Fruit fly (Drosophila melanogaster) whole organism, embryonic: ENCODE results near the gene CG3224.

Experiments used
- Adf1 ChIP-seq: fragments of 200-800 bp; sonication (Bioruptor generic); IDR thresholded peaks from 2 replicates; pipeline ENCODE4 v1.3.6; 2022; ENCODE audit warnings: missing biosample characterization, missing genetic modification characterization
- Blimp-1 ChIP-seq: fragments of 200-800 bp; sonication (Bioruptor generic); optimal IDR thresholded peaks from 3 replicates; lab custom pipeline; 2018; ENCODE audit warnings: missing biosample characterization, missing genetic modification characterization, mild to moderate bottlenecking, moderate library complexity, missing genetic modification reagents
- CG10431 ChIP-seq: fragments of 200-800 bp; sonication (Bioruptor generic); optimal IDR thresholded peaks from 3 replicates; lab custom pipeline; 2018; ENCODE audit warnings: missing biosample characterization, mild to moderate bottlenecking, missing genetic modification characterization
- CG10462 ChIP-seq: fragments of 200-800 bp; sonication (Bioruptor generic); optimal IDR thresholded peaks from 2 replicates; lab custom pipeline; 2016; ENCODE audit warnings: missing biosample characterization, missing genetic modification characterization
- CG11504 ChIP-seq: fragments of 200-800 bp; sonication (Bioruptor generic); optimal IDR thresholded peaks from 3 replicates; lab custom pipeline; 2019; ENCODE audit warnings: missing biosample characterization, mild to moderate bottlenecking, missing genetic modification characterization, moderate library complexity
- CG11695 ChIP-seq: fragments of 200-800 bp; sonication (Bioruptor generic); IDR thresholded peaks from 3 replicates; pipeline ENCODE4 v1.3.6; 2022; ENCODE audit warnings: missing biosample characterization, missing genetic modification characterization
- CG14014 ChIP-seq: fragments of 200-800 bp; sonication (Bioruptor generic); IDR thresholded peaks from 2 replicates; pipeline ENCODE4 v1.3.6; 2022; ENCODE audit warnings: missing biosample characterization, missing genetic modification characterization
- CG16779 ChIP-seq: fragments of 200-800 bp; sonication (Bioruptor generic); IDR thresholded peaks from 2 replicates; pipeline ENCODE4 v1.3.6; 2022; ENCODE audit warnings: missing biosample characterization, missing genetic modification characterization
- CG17385 ChIP-seq: fragments of 200-800 bp; sonication (Bioruptor generic); optimal IDR thresholded peaks from 3 replicates; lab custom pipeline; 2018; ENCODE audit warnings: missing biosample characterization, mild to moderate bottlenecking, missing genetic modification characterization
- CG30403 ChIP-seq: fragments of 200-800 bp; sonication (Bioruptor generic); optimal IDR thresholded peaks from 3 replicates; lab custom pipeline; 2016; ENCODE audit warnings: missing biosample characterization, missing genetic modification characterization
- CG31441 ChIP-seq: fragments of 200-800 bp; sonication (Bioruptor generic); IDR thresholded peaks from 2 replicates; pipeline ENCODE4 v1.3.6; 2022; ENCODE audit warnings: missing biosample characterization, missing genetic modification characterization
- CG32772 ChIP-seq: fragments of 200-800 bp; sonication (Bioruptor generic); IDR thresholded peaks from 2 replicates; pipeline ENCODE4 v1.3.6; 2022; ENCODE audit warnings: missing biosample characterization, missing genetic modification characterization
- CG43689 ChIP-seq: fragments of 200-800 bp; sonication (Bioruptor generic); IDR thresholded peaks from 2 replicates; pipeline ENCODE4 v1.3.6; 2022; ENCODE audit warnings: missing biosample characterization, missing genetic modification characterization
- CG4404 ChIP-seq: fragments of 200-800 bp; sonication (Bioruptor generic); IDR thresholded peaks from 2 replicates; pipeline ENCODE4 v1.3.6; 2022; ENCODE audit warnings: missing biosample characterization, missing genetic modification characterization
- CG7786 ChIP-seq: fragments of 200-800 bp; sonication (Bioruptor generic); optimal IDR thresholded peaks from 2 replicates; lab custom pipeline; 2016; ENCODE audit warnings: missing biosample characterization, missing genetic modification characterization
- CG7963 ChIP-seq: fragments of 200-800 bp; sonication (Bioruptor generic); IDR thresholded peaks from 3 replicates; pipeline ENCODE4 v1.3.6; 2022; ENCODE audit warnings: missing biosample characterization, missing genetic modification characterization; ENCODE audit not compliant: partially characterized antibody
- CG8290 ChIP-seq, 3 experiments: fragments of 200-800 bp; sonication (Bioruptor generic); optimal IDR thresholded peaks; 2 replicates each; lab custom pipeline; 2016 to 2019; ENCODE audit warnings: missing biosample characterization in 3 of 3, missing genetic modification characterization in 3 of 3, mild to moderate bottlenecking in 2 of 3, moderate library complexity in 1 of 3
- CG9437 ChIP-seq: fragments of 200-800 bp; sonication (Bioruptor generic); optimal IDR thresholded peaks from 2 replicates; lab custom pipeline; 2018; ENCODE audit warnings: missing biosample characterization, mild to moderate bottlenecking, missing genetic modification characterization
- D19B ChIP-seq: fragments of 200-800 bp; sonication (Bioruptor generic); optimal IDR thresholded peaks from 2 replicates; lab custom pipeline; 2017; ENCODE audit warnings: missing biosample characterization, mild to moderate bottlenecking, missing genetic modification characterization
- Drgx ChIP-seq: fragments of 200-800 bp; sonication (Bioruptor generic); IDR thresholded peaks from 2 replicates; pipeline ENCODE4 v1.3.6; 2022; ENCODE audit warnings: missing biosample characterization, missing genetic modification characterization
- Ets97D ChIP-seq: fragments of 200-800 bp; sonication (Bioruptor generic); optimal IDR thresholded peaks from 3 replicates; lab custom pipeline; 2016; ENCODE audit warnings: missing biosample characterization, missing genetic modification characterization
- Hr78 ChIP-seq, 2 experiments: fragments of 200-800 bp in 1 of 2; fragments of >200 bp in 1 of 2; sonication (Bioruptor generic) in 1 of 2; optimal IDR thresholded peaks; 2 replicates each; lab custom pipeline; 2017 to 2019; ENCODE audit warnings: missing biosample characterization in 2 of 2, missing genetic modification characterization in 2 of 2, mild to moderate bottlenecking in 1 of 2, moderate library complexity in 1 of 2
- Hsf ChIP-seq: fragments of 200-800 bp; sonication (Bioruptor generic); optimal IDR thresholded peaks from 3 replicates; lab custom pipeline; 2016; ENCODE audit warnings: missing biosample characterization, missing genetic modification characterization
- Med ChIP-seq: fragments of 200-800 bp; sonication (Bioruptor generic); peaks from one replicate; lab custom pipeline; 2016; ENCODE audit warnings: missing biosample characterization, missing genetic modification characterization, mild to moderate bottlenecking, inconsistent platforms, moderate library complexity
- Pdp1 ChIP-seq, 2 experiments: fragments of 200-800 bp; sonication (Bioruptor generic); optimal IDR thresholded peaks; 3 replicates each; lab custom pipeline; 2016; ENCODE audit warnings: missing biosample characterization in 2 of 2, missing genetic modification characterization in 2 of 2, mild to moderate bottlenecking in 1 of 2, moderate library complexity in 1 of 2
- Rfx ChIP-seq: fragments of 200-800 bp; sonication (Bioruptor generic); IDR thresholded peaks from 2 replicates; pipeline ENCODE4 v1.3.6; 2022; ENCODE audit warnings: missing biosample characterization, missing genetic modification characterization
- Rx ChIP-seq: fragments of 200-800 bp; sonication (Bioruptor generic); IDR thresholded peaks from 2 replicates; pipeline ENCODE4 v1.3.6; 2022; ENCODE audit warnings: missing biosample characterization, missing genetic modification characterization
- Sin3A ChIP-seq: fragments of >200 bp; optimal IDR thresholded peaks from 2 replicates; lab custom pipeline; 2018
- Vsx1 ChIP-seq: fragments of 200-800 bp; sonication (Bioruptor generic); optimal IDR thresholded peaks from 2 replicates; lab custom pipeline; 2017; ENCODE audit warnings: missing biosample characterization, mild to moderate bottlenecking, missing genetic modification characterization, missing genetic modification reagents
- amos ChIP-seq: fragments of 200-800 bp; sonication (Bioruptor generic); IDR thresholded peaks from 2 replicates; pipeline ENCODE4 v1.3.6; 2022; ENCODE audit warnings: missing biosample characterization, missing genetic modification characterization; ENCODE audit not compliant: partially characterized antibody
- bigmax ChIP-seq: fragments of 200-800 bp; sonication (Bioruptor generic); optimal IDR thresholded peaks from 2 replicates; lab custom pipeline; 2018; ENCODE audit warnings: missing biosample characterization, mild to moderate bottlenecking, missing genetic modification characterization
- btn ChIP-seq: fragments of 200-800 bp; sonication (Bioruptor generic); optimal IDR thresholded peaks from 2 replicates; lab custom pipeline; 2016; ENCODE audit warnings: missing biosample characterization, missing genetic modification characterization
- chm ChIP-seq: fragments of 200-800 bp; sonication (Bioruptor generic); IDR thresholded peaks from 2 replicates; pipeline ENCODE4 v1.3.6; 2022; ENCODE audit warnings: missing biosample characterization, missing genetic modification characterization
- dmrt99B ChIP-seq: fragments of 200-800 bp; sonication (Bioruptor generic); optimal IDR thresholded peaks from 2 replicates; lab custom pipeline; 2018; ENCODE audit warnings: missing biosample characterization, mild to moderate bottlenecking, missing genetic modification characterization, moderate library complexity
- eve ChIP-seq, 2 experiments: fragments of >200 bp; optimal IDR thresholded peaks; 2 replicates each; lab custom pipeline; 2017; ENCODE audit warnings: missing biosample characterization in 2 of 2, missing genetic modification characterization in 2 of 2
- grau ChIP-seq: fragments of 200-800 bp; optimal IDR thresholded peaks from 3 replicates; lab custom pipeline; 2019; ENCODE audit warnings: missing biosample characterization, mild to moderate bottlenecking, missing genetic modification characterization, moderate library complexity
- jumu ChIP-seq: fragments of 200-800 bp; sonication (Bioruptor generic); optimal IDR thresholded peaks from 3 replicates; lab custom pipeline; 2016; ENCODE audit warnings: missing biosample characterization, missing genetic modification characterization
- lilli ChIP-seq: fragments of 200-800 bp; sonication (Bioruptor generic); optimal IDR thresholded peaks from 3 replicates; lab custom pipeline; 2016; ENCODE audit warnings: missing biosample characterization, missing genetic modification characterization
- nerfin-2 ChIP-seq: fragments of 200-800 bp; sonication (Bioruptor generic); IDR thresholded peaks from 2 replicates; pipeline ENCODE4 v1.3.6; 2022; ENCODE audit warnings: missing biosample characterization, missing genetic modification characterization; ENCODE audit not compliant: partially characterized antibody
- pb ChIP-seq: fragments of 200-800 bp; sonication (Bioruptor generic); optimal IDR thresholded peaks from 3 replicates; lab custom pipeline; 2016; ENCODE audit warnings: missing biosample characterization, missing genetic modification characterization
- pfk ChIP-seq: fragments of 200-800 bp; sonication (Bioruptor generic); optimal IDR thresholded peaks from 2 replicates; lab custom pipeline; 2018; ENCODE audit warnings: missing biosample characterization, mild to moderate bottlenecking, missing genetic modification characterization, moderate library complexity
- prd ChIP-seq, 3 experiments: fragments of >200 bp in 2 of 3; fragments of 200-800 bp in 1 of 3; sonication (Bioruptor generic) in 1 of 3; optimal IDR thresholded peaks in 2 of 3; IDR thresholded peaks in 1 of 3; 2 replicates in 2 of 3; 3 replicates in 1 of 3; pipeline versions ENCODE4 v1.3.6 to Lab custom; 2017 to 2022; ENCODE audit warnings: missing biosample characterization in 1 of 3, missing genetic modification characterization in 1 of 3
- pzg ChIP-seq: fragments of 200-800 bp; sonication (Bioruptor generic); optimal IDR thresholded peaks from 3 replicates; lab custom pipeline; 2018; ENCODE audit warnings: missing biosample characterization, mild to moderate bottlenecking, missing genetic modification characterization, moderate library complexity
- rib ChIP-seq: fragments of 200-800 bp; sonication (Bioruptor generic); IDR thresholded peaks from 2 replicates; pipeline ENCODE4 v1.3.6; 2022; ENCODE audit warnings: missing biosample characterization, missing genetic modification characterization
- ro ChIP-seq: fragments of 200-800 bp; sonication (Bioruptor generic); IDR thresholded peaks from 2 replicates; pipeline ENCODE4 v1.3.6; 2022; ENCODE audit warnings: missing biosample characterization, missing genetic modification characterization
- row ChIP-seq: fragments of 200-800 bp; sonication (Bioruptor generic); IDR thresholded peaks from 3 replicates; pipeline ENCODE4 v1.3.6; 2022; ENCODE audit warnings: missing biosample characterization, missing genetic modification characterization
- sens ChIP-seq: fragments of 200-800 bp; sonication (Bioruptor generic); peaks from one replicate; lab custom pipeline; 2016; ENCODE audit warnings: missing biosample characterization, missing genetic modification characterization
- slou ChIP-seq: fragments of 200-800 bp; sonication (Bioruptor generic); optimal IDR thresholded peaks from 3 replicates; lab custom pipeline; 2016; ENCODE audit warnings: missing biosample characterization, missing genetic modification characterization
- sob ChIP-seq: fragments of 200-800 bp; sonication (Bioruptor generic); IDR thresholded peaks from 2 replicates; pipeline ENCODE4 v1.3.6; 2022; ENCODE audit warnings: missing biosample characterization, missing genetic modification characterization
- trem ChIP-seq: fragments of 200-800 bp; optimal IDR thresholded peaks from 3 replicates; lab custom pipeline; 2019; ENCODE audit warnings: missing biosample characterization, mild to moderate bottlenecking, missing genetic modification characterization, moderate library complexity
- wek ChIP-seq: fragments of 200-800 bp; sonication (Bioruptor generic); optimal IDR thresholded peaks from 3 replicates; lab custom pipeline; 2018; ENCODE audit warnings: missing biosample characterization, mild to moderate bottlenecking, missing genetic modification characterization, moderate library complexity

The CG3224 gene

dm6 chrX:6641602-6642001, 19.7 kb downstream of the CG3224 start:
- no peak for TF ChIP-seq trem
- TF ChIP-seq CG16779 (GFP tag; lab: Robert Waterston, UW) = no peak
- TF ChIP-seq CG31441 (GFP tag; lab: Robert Waterston, UW) = no peak
- TF ChIP-seq D19B (GFP tag; lab: Kevin White, UChicago) = no peak
- TF ChIP-seq amos (GFP tag; lab: Robert Waterston, UW) = no peak
- no peak for TF ChIP-seq wek (GFP tag; lab: Kevin White, UChicago)
- TF ChIP-seq Hr78 (GFP tag; optimal IDR thresholded peaks at IDR 0.05; lab: Kevin White, UChicago) = no peak
- TF ChIP-seq pfk (GFP tag; lab: Kevin White, UChicago) = no peak
- no peak for TF ChIP-seq chm (GFP tag; lab: Robert Waterston, UW)
- TF ChIP-seq Pdp1 (GFP tag; optimal IDR thresholded peaks at IDR 0.05; lab: Kevin White, UChicago) = peak in 1 of 2 experiments; percentile 22
- TF ChIP-seq CG32772 (GFP tag; lab: Robert Waterston, UW) = no peak
- TF ChIP-seq slou (GFP tag; lab: Kevin White, UChicago) = no peak
- peak; percentile 71 for TF ChIP-seq Drgx (GFP tag; lab: Robert Waterston, UW)
- peak; percentile 57 for TF ChIP-seq CG9437
- no peak for TF ChIP-seq prd (optimal IDR thresholded peaks at IDR 0.05; lab: Kevin White, UChicago)
- TF ChIP-seq prd (GFP tag; IDR thresholded peaks at IDR 0.05; lab: Robert Waterston, UW) = peak; percentile 39; the same call in 1 of the 3 replicates
- TF ChIP-seq Sin3A (lab: Kevin White, UChicago) = no peak
- no peak for TF ChIP-seq CG43689
- TF ChIP-seq Adf1 (GFP tag; lab: Robert Waterston, UW) = no peak
- TF ChIP-seq eve (GFP tag; optimal IDR thresholded peaks at IDR 0.05; lab: Kevin White, UChicago) = peak in 1 of 2 experiments; percentile 4
- TF ChIP-seq CG17385 (GFP tag; lab: Kevin White, UChicago) = no peak
- TF ChIP-seq sob (GFP tag; lab: Robert Waterston, UW) = no peak
- no peak for TF ChIP-seq CG7963
- TF ChIP-seq btn (GFP tag; lab: Kevin White, UChicago) = no peak
- TF ChIP-seq CG8290 (GFP tag; optimal IDR thresholded peaks at IDR 0.05; lab: Kevin White, UChicago) = no peak
- TF ChIP-seq CG8290 (tag; optimal IDR thresholded peaks at IDR 0.05; lab: Kevin White, UChicago) = peak in 1 of 2 experiments; percentile 1
- TF ChIP-seq CG7786 (GFP tag; lab: Kevin White, UChicago) = no peak
- peak; percentile 35 for TF ChIP-seq CG11504 (tag; lab: Kevin White, UChicago)
- no peak for TF ChIP-seq Vsx1 (GFP tag; lab: Kevin White, UChicago)
- peak; percentile 59 for TF ChIP-seq grau (tag; lab: Kevin White, UChicago)
- no peak for TF ChIP-seq CG10462
- TF ChIP-seq Rfx (GFP tag; lab: Robert Waterston, UW) = peak; percentile 31; the same call in 1 of the 2 replicates
- TF ChIP-seq row (GFP tag; lab: Robert Waterston, UW) = 0 out of 3 replicates have a peak, but pooled peaks have one; percentile 26
- no peak for TF ChIP-seq Ets97D (GFP tag; lab: Kevin White, UChicago)
- no peak for TF ChIP-seq jumu (GFP tag; lab: Kevin White, UChicago)
- peak; percentile 71 for TF ChIP-seq Med (GFP tag; lab: Kevin White, UChicago)
- peak; percentile 8 for TF ChIP-seq sens (GFP tag; lab: Kevin White, UChicago)
- no peak for TF ChIP-seq rib (GFP tag; lab: Robert Waterston, UW)
- TF ChIP-seq Rx (GFP tag; lab: Robert Waterston, UW) = no peak
- TF ChIP-seq ro (GFP tag; lab: Robert Waterston, UW) = no peak
- TF ChIP-seq CG10431 = no peak
- no peak for TF ChIP-seq CG11695
- TF ChIP-seq bigmax (GFP tag; lab: Kevin White, UChicago) = no peak
- TF ChIP-seq dmrt99B (tag; lab: Kevin White, UChicago) = peak; percentile 9
- TF ChIP-seq CG30403 (GFP tag; lab: Kevin White, UChicago) = no peak
- peak; percentile 13 for TF ChIP-seq lilli
- no peak for TF ChIP-seq CG14014 (GFP tag; lab: Robert Waterston, UW)
- TF ChIP-seq Blimp-1 (GFP tag; lab: Kevin White, UChicago) = no peak
- no peak for TF ChIP-seq pzg (GFP tag; lab: Kevin White, UChicago)
- no peak for TF ChIP-seq pb (GFP tag; lab: Kevin White, UChicago)
- no peak for TF ChIP-seq CG4404 (GFP tag; lab: Robert Waterston, UW)
- no peak for TF ChIP-seq nerfin-2 (GFP tag; lab: Robert Waterston, UW)
- no peak for TF ChIP-seq Hsf (GFP tag; lab: Kevin White, UChicago)
